Fruit fly (Drosophila melanogaster): ENCODE results near the gene Ak3.
A peak's percentile ranks its signal among the peaks of the same experiment; 100 is the strongest.

- TF ChIP-seq EcR (GFP tag; optimal IDR thresholded peaks at IDR 0.05): peak; percentile 13
- TF ChIP-seq rn (GFP tag; IDR thresholded peaks at IDR 0.05): no peak
- no peak for TF ChIP-seq D1 (tag; optimal IDR thresholded peaks at IDR 0.05)
- TF ChIP-seq fd96Ca (GFP tag; IDR thresholded peaks at IDR 0.05): no peak
- TF ChIP-seq CG10348 (GFP tag; IDR thresholded peaks at IDR 0.05): no peak
- TF ChIP-seq Pif1A (GFP tag; optimal IDR thresholded peaks at IDR 0.05): no peak
- no peak for TF ChIP-seq CG13204 (GFP tag; optimal IDR thresholded peaks at IDR 0.05)
- no peak for TF ChIP-seq CG8301 (tag; optimal IDR thresholded peaks at IDR 0.05)
- no peak; the same call in 1 of the 2 replicates for TF ChIP-seq Ets98B (GFP tag; IDR thresholded peaks at IDR 0.05)
- TF ChIP-seq CG14655 (GFP tag; optimal IDR thresholded peaks at IDR 0.05): no peak
- no peak for TF ChIP-seq CG12605 (GFP tag; IDR thresholded peaks at IDR 0.05)
- no peak for TF ChIP-seq CG8159 (tag; optimal IDR thresholded peaks at IDR 0.05)
Observed at dm6 chr3R:10852232-10852774, 37.1 kb downstream of the Ak3 start, which contains the start of gene CG4565.

Measured in whole organism, pupa.